Fruit fly (Drosophila melanogaster): Measurements from ENCODE around the gene CG5645.

CG5645 gene

DNA sequence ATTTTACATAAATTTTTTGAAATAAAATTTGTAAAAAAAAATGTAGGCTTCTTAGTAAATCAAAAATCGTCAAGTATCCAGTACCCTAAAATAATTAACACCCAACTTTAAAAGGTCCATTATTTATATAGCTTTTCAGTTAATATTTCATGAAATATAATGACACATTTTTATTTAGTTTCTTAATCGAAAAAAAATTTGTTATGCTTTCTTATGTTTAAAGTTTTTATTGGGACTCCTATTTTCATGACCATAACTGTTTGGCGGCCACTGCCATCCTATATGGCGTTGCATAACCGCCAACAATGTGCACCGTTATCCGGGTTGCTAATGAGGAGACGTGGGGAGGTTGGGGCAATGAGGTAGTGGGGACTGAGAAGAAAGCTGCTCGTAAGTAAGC lies 28.0 kb downstream of the CG5645 start:
- TF ChIP-seq CG12768 (GFP tag; optimal IDR thresholded peaks at IDR 0.05) = no peak

- TF ChIP-seq Hr96 (GFP tag; optimal IDR thresholded peaks at IDR 0.05) = no peak
- TF ChIP-seq CG14711 (tag; optimal IDR thresholded peaks at IDR 0.05) = no peak
- TF ChIP-seq Mnt (GFP tag; optimal IDR thresholded peaks at IDR 0.05) = no peak
- no peak for TF ChIP-seq CG1620 (GFP tag; optimal IDR thresholded peaks at IDR 0.05)
- no peak for TF ChIP-seq pad (GFP tag; optimal IDR thresholded peaks at IDR 0.05)
- TF ChIP-seq bab1 (GFP tag; optimal IDR thresholded peaks at IDR 0.05) = no peak
- TF ChIP-seq CG33017 (tag; optimal IDR thresholded peaks at IDR 0.05) = no peak
- TF ChIP-seq CG7101 (tag; optimal IDR thresholded peaks at IDR 0.05) = no peak
- TF ChIP-seq CG5204 (GFP tag; optimal IDR thresholded peaks at IDR 0.05) = no peak
- no peak for TF ChIP-seq ovo (GFP tag; optimal IDR thresholded peaks at IDR 0.05)
- no peak for TF ChIP-seq Crg-1 (GFP tag; optimal IDR thresholded peaks at IDR 0.05)
- TF ChIP-seq tj (GFP tag; optimal IDR thresholded peaks at IDR 0.05) = no peak
- no peak for TF ChIP-seq CG11617 (GFP tag; optimal IDR thresholded peaks at IDR 0.05)
- TF ChIP-seq CG12768 (GFP tag; optimal IDR thresholded peaks at IDR 0.05) = no peak
- no peak for TF ChIP-seq Clk (GFP tag; optimal IDR thresholded peaks at IDR 0.05)
- TF ChIP-seq cnc (optimal IDR thresholded peaks at IDR 0.05) = no peak
- TF ChIP-seq toe (GFP tag; optimal IDR thresholded peaks at IDR 0.05) = no peak
- no peak for TF ChIP-seq cic (GFP tag; optimal IDR thresholded peaks at IDR 0.05)
- TF ChIP-seq kay (GFP tag; ENCODE audit: borderline replicate concordance) = no peak
- no peak for TF ChIP-seq CG7045 (GFP tag; optimal IDR thresholded peaks at IDR 0.05)
Observed at dm6 chr3L:12107378-12107777, 29.1 kb downstream of the CG5645 start.

DNA sequence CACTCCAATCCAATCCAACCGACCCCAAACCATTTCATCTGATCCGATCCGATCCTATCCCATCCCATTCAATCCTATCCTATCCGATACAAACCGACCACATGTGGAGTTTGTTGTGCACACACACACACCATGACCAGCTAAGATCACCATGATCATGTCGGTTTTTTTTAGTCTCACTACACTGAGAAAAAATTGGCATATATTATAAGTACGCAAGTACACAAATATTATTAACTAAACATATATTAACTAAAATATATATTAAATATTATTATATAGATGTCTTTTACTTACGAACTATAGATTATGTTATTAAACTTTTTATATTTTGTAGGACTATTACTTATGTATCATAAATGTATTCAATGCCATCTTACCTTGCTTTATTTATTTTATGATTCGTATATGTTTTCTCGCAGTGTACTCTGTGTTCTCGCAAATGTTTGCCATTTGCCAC lies 34.6 kb downstream of the CG5645 start:
- TF ChIP-seq Clk (GFP tag; optimal IDR thresholded peaks at IDR 0.05) = no peak
- no peak for TF ChIP-seq cnc (optimal IDR thresholded peaks at IDR 0.05)

- TF ChIP-seq cnc (optimal IDR thresholded peaks at IDR 0.05) = no peak
- TF ChIP-seq CG1620 (GFP tag; optimal IDR thresholded peaks at IDR 0.05) = no peak
- no peak for TF ChIP-seq CG7101 (tag; optimal IDR thresholded peaks at IDR 0.05)
- TF ChIP-seq tj (GFP tag; optimal IDR thresholded peaks at IDR 0.05) = no peak
- no peak for TF ChIP-seq Clk (GFP tag; optimal IDR thresholded peaks at IDR 0.05)
- no peak for TF ChIP-seq ovo (GFP tag; optimal IDR thresholded peaks at IDR 0.05)
- TF ChIP-seq toe (GFP tag; optimal IDR thresholded peaks at IDR 0.05) = no peak
- TF ChIP-seq CG33017 (tag; optimal IDR thresholded peaks at IDR 0.05) = no peak
- no peak for TF ChIP-seq Hr96 (GFP tag; optimal IDR thresholded peaks at IDR 0.05)
- TF ChIP-seq pad (GFP tag; optimal IDR thresholded peaks at IDR 0.05) = no peak
- no peak for TF ChIP-seq CG7045 (GFP tag; optimal IDR thresholded peaks at IDR 0.05)
- TF ChIP-seq cic (GFP tag; optimal IDR thresholded peaks at IDR 0.05) = no peak
- no peak for TF ChIP-seq CG5204 (GFP tag; optimal IDR thresholded peaks at IDR 0.05)
- no peak for TF ChIP-seq CG14711 (tag; optimal IDR thresholded peaks at IDR 0.05)
- TF ChIP-seq Crg-1 (GFP tag; optimal IDR thresholded peaks at IDR 0.05) = no peak
- no peak for TF ChIP-seq bab1 (GFP tag; optimal IDR thresholded peaks at IDR 0.05)
- no peak for TF ChIP-seq CG12768 (GFP tag; optimal IDR thresholded peaks at IDR 0.05)
- TF ChIP-seq CG11617 (GFP tag; optimal IDR thresholded peaks at IDR 0.05) = no peak
Observed at dm6 chr3L:12099329-12100031, 37.0 kb downstream of the CG5645 start.

DNA sequence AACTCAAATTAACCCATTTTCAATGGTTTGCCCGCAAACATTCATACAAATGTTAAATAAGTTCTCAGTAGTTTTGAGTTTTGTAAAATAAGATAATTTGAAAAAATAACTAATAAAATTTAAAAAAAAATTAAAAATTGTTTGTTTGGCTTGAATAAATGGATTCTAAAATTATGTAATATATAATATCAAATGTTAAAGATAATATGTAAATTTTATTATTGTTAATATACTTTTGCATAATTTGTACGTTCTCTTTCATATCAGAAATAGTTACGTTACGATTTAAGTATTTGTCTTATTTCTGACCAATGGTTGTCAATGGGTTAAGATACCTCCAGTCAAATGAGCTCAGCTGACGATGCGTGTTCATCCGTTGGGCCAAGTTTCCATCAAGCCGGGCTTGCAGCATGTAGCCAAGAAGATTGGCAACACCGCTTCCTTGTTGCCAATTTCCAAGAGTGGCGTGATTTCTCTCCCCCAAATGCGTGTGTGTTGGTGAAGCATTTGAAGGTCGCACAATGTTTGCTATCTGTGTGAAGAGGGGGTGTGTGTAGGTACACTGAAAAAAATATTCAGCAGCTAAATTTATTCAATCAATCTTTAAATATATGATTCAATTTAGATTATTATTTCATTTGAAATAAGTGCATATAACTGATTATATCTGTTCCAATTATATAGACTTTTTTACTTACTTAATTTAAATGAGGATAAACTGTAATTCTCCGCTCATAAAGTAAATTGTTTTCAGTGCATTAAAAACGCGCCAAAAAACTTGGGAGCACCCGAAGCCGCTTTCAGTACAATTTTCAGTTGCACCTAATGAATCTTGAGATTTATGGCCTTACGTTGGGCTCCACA lies 39.5 kb downstream of the CG5645 start:
- TF ChIP-seq CG11617 (GFP tag; optimal IDR thresholded peaks at IDR 0.05) = no peak
- TF ChIP-seq pad (GFP tag; optimal IDR thresholded peaks at IDR 0.05) = no peak
- TF ChIP-seq CG33017 (tag; optimal IDR thresholded peaks at IDR 0.05) = no peak
- no peak for TF ChIP-seq cic (GFP tag; optimal IDR thresholded peaks at IDR 0.05)
- TF ChIP-seq CG7101 (tag; optimal IDR thresholded peaks at IDR 0.05) = no peak
- no peak for TF ChIP-seq Clk (GFP tag; optimal IDR thresholded peaks at IDR 0.05)
- TF ChIP-seq CG7045 (GFP tag; optimal IDR thresholded peaks at IDR 0.05) = no peak
- TF ChIP-seq Hr96 (GFP tag; optimal IDR thresholded peaks at IDR 0.05) = no peak
- no peak for TF ChIP-seq tj (GFP tag; optimal IDR thresholded peaks at IDR 0.05)
- no peak for TF ChIP-seq CG5204 (GFP tag; optimal IDR thresholded peaks at IDR 0.05)
- no peak for TF ChIP-seq Crg-1 (GFP tag; optimal IDR thresholded peaks at IDR 0.05)
- TF ChIP-seq ovo (GFP tag; optimal IDR thresholded peaks at IDR 0.05) = no peak
- no peak for TF ChIP-seq kay (GFP tag; ENCODE audit: borderline replicate concordance)
- no peak for TF ChIP-seq CG1620 (GFP tag; optimal IDR thresholded peaks at IDR 0.05)
- TF ChIP-seq toe (GFP tag; optimal IDR thresholded peaks at IDR 0.05) = no peak
- no peak for TF ChIP-seq CG12768 (GFP tag; optimal IDR thresholded peaks at IDR 0.05)

dm6 chr3L:12095960-12096359 lies 40.5 kb downstream of the CG5645 start:
- no peak for TF ChIP-seq CG12768 (GFP tag; optimal IDR thresholded peaks at IDR 0.05)
- no peak for TF ChIP-seq bab1 (GFP tag; optimal IDR thresholded peaks at IDR 0.05)
- no peak for TF ChIP-seq tj (GFP tag; optimal IDR thresholded peaks at IDR 0.05)
- TF ChIP-seq Crg-1 (GFP tag; optimal IDR thresholded peaks at IDR 0.05) = no peak
- TF ChIP-seq CG11617 (GFP tag; optimal IDR thresholded peaks at IDR 0.05) = no peak
- TF ChIP-seq CG7045 (GFP tag; optimal IDR thresholded peaks at IDR 0.05) = no peak
